Fruit fly (Drosophila melanogaster) whole organism, embryonic: ENCODE measurements around the gene CG43221.

Source experiments
- Asciz ChIP-seq: fragments of 200-800 bp; sonication (Bioruptor generic); optimal IDR thresholded peaks from 2 replicates; lab custom pipeline; 2017; ENCODE audit warnings: missing biosample characterization, mild to moderate bottlenecking, missing genetic modification characterization, missing genetic modification reagents
- Atf-2 ChIP-seq: fragments of 200-800 bp; sonication (Bioruptor generic); optimal IDR thresholded peaks from 2 replicates; lab custom pipeline; 2016; ENCODE audit warnings: missing biosample characterization, missing genetic modification characterization
- C15 ChIP-seq: fragments of 200-800 bp; sonication (Bioruptor generic); IDR thresholded peaks from 3 replicates; pipeline ENCODE4 v1.3.6; 2022; ENCODE audit warnings: missing biosample characterization, missing genetic modification characterization
- CG1024 ChIP-seq: fragments of 200-800 bp; sonication (Bioruptor generic); IDR thresholded peaks from 2 replicates; pipeline ENCODE4 v1.3.6; 2022; ENCODE audit warnings: missing biosample characterization, missing genetic modification characterization
- CG10267 ChIP-seq: fragments of 200-800 bp; sonication (Bioruptor generic); optimal IDR thresholded peaks from 2 replicates; lab custom pipeline; 2018; ENCODE audit warnings: missing biosample characterization, mild to moderate bottlenecking, missing genetic modification characterization, moderate library complexity
- CG11560 ChIP-seq: fragments of 200-800 bp; sonication (Bioruptor generic); IDR thresholded peaks from 3 replicates; pipeline ENCODE4 v1.3.6; 2022; ENCODE audit warnings: missing biosample characterization, missing genetic modification characterization
- CG12659 ChIP-seq: fragments of 200-800 bp; sonication (Bioruptor generic); optimal IDR thresholded peaks from 3 replicates; lab custom pipeline; 2017; ENCODE audit warnings: mild to moderate bottlenecking, missing biosample characterization, missing genetic modification reagents, missing genetic modification characterization
- CG15601 ChIP-seq: fragments of 200-800 bp; sonication (Bioruptor generic); optimal IDR thresholded peaks from 3 replicates; lab custom pipeline; 2019; ENCODE audit warnings: missing biosample characterization, mild to moderate bottlenecking, missing genetic modification characterization, moderate library complexity
- CG17829 ChIP-seq: fragments of 200-800 bp; optimal IDR thresholded peaks from 2 replicates; lab custom pipeline; 2019; ENCODE audit warnings: missing biosample characterization, mild to moderate bottlenecking, missing genetic modification characterization, moderate library complexity
- CG18262 ChIP-seq: fragments of 200-800 bp; optimal IDR thresholded peaks from 3 replicates; lab custom pipeline; 2019; ENCODE audit warnings: missing biosample characterization, mild to moderate bottlenecking, missing genetic modification characterization, moderate library complexity
- CG2116 ChIP-seq: fragments of 200-800 bp; sonication (Bioruptor generic); optimal IDR thresholded peaks from 3 replicates; lab custom pipeline; 2018; ENCODE audit warnings: missing biosample characterization, mild to moderate bottlenecking, missing genetic modification characterization
- CG34422 ChIP-seq: fragments of 200-800 bp; sonication (Bioruptor generic); IDR thresholded peaks from 3 replicates; pipeline ENCODE4 v1.3.6; 2022; ENCODE audit warnings: missing biosample characterization, missing genetic modification characterization
- CG7963 ChIP-seq: fragments of 200-800 bp; sonication (Bioruptor generic); IDR thresholded peaks from 3 replicates; pipeline ENCODE4 v1.3.6; 2022; ENCODE audit warnings: missing biosample characterization, missing genetic modification characterization; ENCODE audit not compliant: partially characterized antibody
- CG8290 ChIP-seq, 3 experiments: fragments of 200-800 bp; sonication (Bioruptor generic); optimal IDR thresholded peaks; 2 replicates each; lab custom pipeline; 2016 to 2019; ENCODE audit warnings: missing biosample characterization in 3 of 3, missing genetic modification characterization in 3 of 3, mild to moderate bottlenecking in 2 of 3, moderate library complexity in 1 of 3
- CG9932 ChIP-seq: fragments of 200-800 bp; sonication (Bioruptor generic); IDR thresholded peaks from 2 replicates; pipeline ENCODE4 v1.3.6; 2022; ENCODE audit warnings: missing biosample characterization, missing genetic modification characterization
- CTCF ChIP-seq: fragments of 200-800 bp; sonication (Bioruptor generic); optimal IDR thresholded peaks from 2 replicates; lab custom pipeline; 2017; ENCODE audit warnings: missing biosample characterization, mild to moderate bottlenecking, missing genetic modification characterization, moderate library complexity
- Chrac-16 ChIP-seq: fragments of 200-800 bp; sonication (Bioruptor generic); optimal IDR thresholded peaks from 3 replicates; lab custom pipeline; 2016; ENCODE audit warnings: missing biosample characterization, missing genetic modification characterization
- Dll ChIP-seq: fragments of 200-800 bp; sonication (Bioruptor generic); IDR thresholded peaks from 4 replicates; pipeline ENCODE4 v1.3.6; 2022; ENCODE audit warnings: missing biosample characterization, missing genetic modification characterization; ENCODE audit not compliant: partially characterized antibody
- Doc3 ChIP-seq: fragments of 200-800 bp; sonication (Bioruptor generic); IDR thresholded peaks from 3 replicates; pipeline ENCODE4 v1.3.6; 2022; ENCODE audit warnings: missing biosample characterization, missing genetic modification characterization; ENCODE audit not compliant: partially characterized antibody
- Dref ChIP-seq: fragments of 200-800 bp; sonication (Bioruptor generic); IDR thresholded peaks from 2 replicates; pipeline ENCODE4 v1.3.6; 2022; ENCODE audit warnings: missing biosample characterization, missing genetic modification characterization
- E2f2 ChIP-seq: fragments of 200-800 bp; sonication (Bioruptor generic); IDR thresholded peaks from 2 replicates; pipeline ENCODE4 v1.3.6; 2022; ENCODE audit warnings: missing biosample characterization, missing genetic modification characterization
- Ets65A ChIP-seq: fragments of 200-800 bp; sonication (Bioruptor generic); peaks from one replicate; lab custom pipeline; 2016; ENCODE audit warnings: missing biosample characterization, missing genetic modification characterization
- HLH3B ChIP-seq: fragments of 200-800 bp; sonication (Bioruptor generic); IDR thresholded peaks from 2 replicates; pipeline ENCODE4 v1.3.6; 2022; ENCODE audit warnings: missing biosample characterization, missing genetic modification characterization
- HLH4C ChIP-seq: fragments of 200-800 bp; sonication (Bioruptor generic); IDR thresholded peaks from 3 replicates; pipeline ENCODE4 v1.3.6; 2022; ENCODE audit warnings: missing biosample characterization, missing genetic modification characterization; ENCODE audit not compliant: partially characterized antibody
- HmgZ ChIP-seq: fragments of 200-800 bp; sonication (Bioruptor generic); optimal IDR thresholded peaks from 2 replicates; lab custom pipeline; 2018; ENCODE audit warnings: missing biosample characterization, mild to moderate bottlenecking, missing genetic modification characterization
- Hmr ChIP-seq: fragments of 200-800 bp; sonication (Bioruptor generic); optimal IDR thresholded peaks from 3 replicates; lab custom pipeline; 2017; ENCODE audit warnings: mild to moderate bottlenecking, missing biosample characterization, missing genetic modification reagents, missing genetic modification characterization
- Jarid2 ChIP-seq: fragments of 200-800 bp; sonication (Bioruptor generic); optimal IDR thresholded peaks from 3 replicates; lab custom pipeline; 2017; ENCODE audit warnings: mild to moderate bottlenecking, missing biosample characterization, missing genetic modification reagents, missing genetic modification characterization
- Mrtf ChIP-seq: fragments of 200-800 bp; sonication (Bioruptor generic); IDR thresholded peaks from 3 replicates; pipeline ENCODE4 v1.3.6; 2022; ENCODE audit warnings: missing biosample characterization, missing genetic modification characterization
- Rfx ChIP-seq: fragments of 200-800 bp; sonication (Bioruptor generic); IDR thresholded peaks from 2 replicates; pipeline ENCODE4 v1.3.6; 2022; ENCODE audit warnings: missing biosample characterization, missing genetic modification characterization
- Sin3A ChIP-seq: fragments of >200 bp; optimal IDR thresholded peaks from 2 replicates; lab custom pipeline; 2018
- Sry-δ ChIP-seq: fragments of 200-800 bp; sonication (Bioruptor generic); optimal IDR thresholded peaks from 2 replicates; lab custom pipeline; 2016; ENCODE audit warnings: missing biosample characterization, missing genetic modification characterization
- Tbp ChIP-seq: fragments of >200 bp; optimal IDR thresholded peaks from 2 replicates; lab custom pipeline; 2018; ENCODE audit warnings: missing biosample characterization, missing genetic modification characterization
- bbx ChIP-seq: fragments of 200-800 bp; sonication (Bioruptor generic); IDR thresholded peaks from 2 replicates; pipeline ENCODE4 v1.3.6; 2022; ENCODE audit warnings: missing biosample characterization, missing genetic modification characterization; ENCODE audit not compliant: partially characterized antibody
- bsh ChIP-seq, 2 experiments: fragments of 200-800 bp; sonication (Bioruptor generic); optimal IDR thresholded peaks; 2 replicates each; lab custom pipeline; 2017 to 2018; ENCODE audit warnings: mild to moderate bottlenecking in 2 of 2, missing biosample characterization in 2 of 2, missing genetic modification characterization in 2 of 2, moderate library complexity in 1 of 2
- chinmo ChIP-seq: fragments of 200-800 bp; sonication (Bioruptor generic); IDR thresholded peaks from 4 replicates; pipeline ENCODE4 v1.3.6; 2022; ENCODE audit warnings: missing biosample characterization, missing genetic modification characterization; ENCODE audit not compliant: partially characterized antibody
- dm ChIP-seq: fragments of 200-800 bp; sonication (Bioruptor generic); optimal IDR thresholded peaks from 3 replicates; lab custom pipeline; 2016; ENCODE audit warnings: missing biosample characterization, missing genetic modification characterization
- fu2 ChIP-seq: fragments of 200-800 bp; sonication (Bioruptor generic); optimal IDR thresholded peaks from 2 replicates; lab custom pipeline; 2016; ENCODE audit warnings: missing biosample characterization, missing genetic modification characterization
- lola ChIP-seq, 3 experiments: fragments of >200 bp in 2 of 3; fragments of 200-800 bp in 1 of 3; sonication (Bioruptor generic) in 1 of 3; optimal IDR thresholded peaks; 2 replicates each; lab custom pipeline; 2017 to 2019; ENCODE audit warnings: missing biosample characterization in 3 of 3, missing genetic modification characterization in 3 of 3, mild to moderate bottlenecking in 1 of 3, moderate library complexity in 1 of 3
- nerfin-1 ChIP-seq: fragments of 200-800 bp; sonication (Bioruptor generic); optimal IDR thresholded peaks from 3 replicates; lab custom pipeline; 2019; ENCODE audit warnings: missing biosample characterization, mild to moderate bottlenecking, missing genetic modification characterization, moderate library complexity
- phol ChIP-seq: fragments of 200-800 bp; sonication (Bioruptor generic); optimal IDR thresholded peaks from 3 replicates; lab custom pipeline; 2018; ENCODE audit warnings: missing biosample characterization, mild to moderate bottlenecking, missing genetic modification characterization, moderate library complexity
- psq ChIP-seq: fragments of 200-800 bp; sonication (Bioruptor generic); optimal IDR thresholded peaks from 2 replicates; lab custom pipeline; 2017; ENCODE audit warnings: missing biosample characterization, missing genetic modification characterization
- pzg ChIP-seq: fragments of 200-800 bp; sonication (Bioruptor generic); optimal IDR thresholded peaks from 3 replicates; lab custom pipeline; 2018; ENCODE audit warnings: missing biosample characterization, mild to moderate bottlenecking, missing genetic modification characterization, moderate library complexity
- rib ChIP-seq: fragments of 200-800 bp; sonication (Bioruptor generic); IDR thresholded peaks from 2 replicates; pipeline ENCODE4 v1.3.6; 2022; ENCODE audit warnings: missing biosample characterization, missing genetic modification characterization
- slbo ChIP-seq: fragments of 200-800 bp; sonication (Bioruptor generic); IDR thresholded peaks from 2 replicates; pipeline ENCODE4 v1.3.6; 2022; ENCODE audit warnings: missing biosample characterization, missing genetic modification characterization
- sna ChIP-seq: fragments of 200-800 bp; sonication (Bioruptor generic); IDR thresholded peaks from 2 replicates; pipeline ENCODE4 v1.3.6; 2022; ENCODE audit warnings: missing biosample characterization, missing genetic modification characterization; ENCODE audit not compliant: partially characterized antibody
- tna ChIP-seq: fragments of 200-800 bp; sonication (Bioruptor generic); IDR thresholded peaks from 2 replicates; pipeline ENCODE4 v1.3.6; 2022; ENCODE audit warnings: missing biosample characterization, missing genetic modification characterization; ENCODE audit not compliant: partially characterized antibody
- unc-4 ChIP-seq: fragments of 200-800 bp; sonication (Bioruptor generic); IDR thresholded peaks from 2 replicates; pipeline ENCODE4 v1.3.6; 2022; ENCODE audit warnings: missing biosample characterization, missing genetic modification characterization; ENCODE audit not compliant: partially characterized antibody
- vvl ChIP-seq: fragments of 200-800 bp; sonication (Bioruptor generic); IDR thresholded peaks from 2 replicates; pipeline ENCODE4 v1.3.6; 2022; ENCODE audit warnings: missing biosample characterization, missing genetic modification characterization
- zen2 ChIP-seq: fragments of 200-800 bp; sonication (Bioruptor generic); IDR thresholded peaks from 3 replicates; pipeline ENCODE4 v1.3.6; 2022; ENCODE audit warnings: missing biosample characterization, missing genetic modification characterization; ENCODE audit not compliant: partially characterized antibody

Gene CG43221

DNA sequence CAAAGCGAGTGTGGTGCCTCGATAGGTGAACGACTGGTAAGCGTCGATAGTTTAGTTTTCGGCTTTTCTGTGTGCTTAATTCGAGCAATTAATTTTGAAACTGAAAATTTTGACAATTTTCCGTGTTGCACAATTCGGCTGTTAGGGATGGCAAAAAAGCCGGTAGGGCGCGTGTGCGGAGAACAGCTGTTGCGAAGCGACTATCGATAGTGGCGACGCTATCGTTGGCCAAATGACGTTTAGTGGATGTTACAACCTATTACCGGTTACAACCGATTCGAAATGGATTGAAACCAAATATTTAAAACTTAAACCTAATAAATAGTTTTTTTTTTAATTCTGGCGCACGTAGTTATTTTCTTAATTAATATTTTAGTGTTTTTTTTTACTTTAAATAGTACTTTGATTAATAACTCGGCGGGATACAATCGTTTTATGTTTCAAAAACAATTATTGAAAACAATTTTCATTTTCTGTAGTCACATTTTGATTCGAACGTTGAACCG is 15.4 kb downstream of the CG43221 start, which contains the start of the genes mEFTs and Dhc36C (continued):
- TF ChIP-seq Chrac-16: no peak
- TF ChIP-seq zen2 (GFP tag; lab: Robert Waterston, UW): peak; percentile 82; the same call in 2 of the 3 replicates
- no peak; the same call in 2 of the 3 replicates for TF ChIP-seq CG11560 (tag; lab: Robert Waterston, UW)
- TF ChIP-seq phol: peak; percentile 56
- no peak for TF ChIP-seq fu2 (GFP tag; lab: Kevin White, UChicago)
- peak; percentile 76 for TF ChIP-seq Doc3
- TF ChIP-seq HmgZ (tag; lab: Kevin White, UChicago): peak; percentile 37
- TF ChIP-seq pzg (GFP tag; lab: Kevin White, UChicago): peak; percentile 81
- TF ChIP-seq Atf-2 (GFP tag; lab: Kevin White, UChicago): no peak
- TF ChIP-seq CG15601 (tag; lab: Kevin White, UChicago): peak; percentile 8
- no peak for TF ChIP-seq CG18262
- TF ChIP-seq CG17829 (tag; lab: Kevin White, UChicago): peak; percentile 8
- no peak for TF ChIP-seq C15 (GFP tag; lab: Robert Waterston, UW)
- TF ChIP-seq E2f2: peak; percentile 86
- peak; percentile 51 for TF ChIP-seq Rfx (GFP tag; lab: Robert Waterston, UW)
- TF ChIP-seq CG8290 (GFP tag; optimal IDR thresholded peaks at IDR 0.05; lab: Kevin White, UChicago): no peak
- TF ChIP-seq CG8290 (tag; optimal IDR thresholded peaks at IDR 0.05; lab: Kevin White, UChicago): peak in 1 of 2 experiments; percentile 40
- peak; percentile 85 for TF ChIP-seq unc-4 (GFP tag; lab: Robert Waterston, UW)
- no peak for TF ChIP-seq HLH3B
- peak; percentile 35 for TF ChIP-seq Ets65A (GFP tag; lab: Kevin White, UChicago)
- peak; percentile 38 for TF ChIP-seq Hmr (GFP tag; lab: Kevin White, UChicago)
- TF ChIP-seq CG12659 (GFP tag; lab: Kevin White, UChicago): peak; percentile 18
- TF ChIP-seq dm (GFP tag; lab: Kevin White, UChicago): peak; percentile 70
- TF ChIP-seq Mrtf (GFP tag; lab: Robert Waterston, UW): no peak
- peak; percentile 93 for TF ChIP-seq Sry-δ (GFP tag; lab: Kevin White, UChicago)
- TF ChIP-seq bbx (GFP tag; lab: Robert Waterston, UW): peak; percentile 91
- peak; percentile 87 for TF ChIP-seq Dll (GFP tag; lab: Robert Waterston, UW)
- peak; percentile 83 for TF ChIP-seq Dref (GFP tag; lab: Robert Waterston, UW)
- TF ChIP-seq CG9932 (GFP tag; lab: Robert Waterston, UW): 0 out of 2 replicates have a peak, but pooled peaks have one; percentile 11
- TF ChIP-seq nerfin-1 (tag; lab: Kevin White, UChicago): peak; percentile 25
- TF ChIP-seq CG10267 (tag; lab: Kevin White, UChicago): peak; percentile 87
- no peak for TF ChIP-seq lola (GFP tag; optimal IDR thresholded peaks at IDR 0.05; lab: Kevin White, UChicago)
- TF ChIP-seq bsh (GFP tag; optimal IDR thresholded peaks at IDR 0.05; lab: Kevin White, UChicago): no peak
- peak; percentile 70 for TF ChIP-seq HLH4C
- peak; percentile 40 for TF ChIP-seq Sin3A
- TF ChIP-seq CTCF (GFP tag; lab: Kevin White, UChicago): peak; percentile 62
- TF ChIP-seq sna (GFP tag; lab: Robert Waterston, UW): peak; percentile 75
- TF ChIP-seq Jarid2: no peak
- TF ChIP-seq psq (GFP tag; lab: Kevin White, UChicago): no peak
- peak; percentile 76; the same call in 1 of the 3 replicates for TF ChIP-seq CG34422 (GFP tag; lab: Robert Waterston, UW)
- no peak for TF ChIP-seq Asciz
- TF ChIP-seq slbo (GFP tag; lab: Robert Waterston, UW): peak; percentile 39
- TF ChIP-seq rib (GFP tag; lab: Robert Waterston, UW): no peak
- peak; percentile 75 for TF ChIP-seq CG7963 (GFP tag; lab: Robert Waterston, UW)
- no peak for TF ChIP-seq Tbp (GFP tag; lab: Kevin White, UChicago)
- TF ChIP-seq tna: peak; percentile 80
- peak; percentile 18; the same call in 1 of the 2 replicates for TF ChIP-seq vvl
- TF ChIP-seq CG2116: peak; percentile 63
- peak; percentile 84; the same call in 3 of the 4 replicates for TF ChIP-seq chinmo
- TF ChIP-seq CG1024 (GFP tag; lab: Robert Waterston, UW): no peak
